Worm (Caenorhabditis elegans) whole organism, L1 larva: ENCODE data around the gene R09A8.1.

Experiments
- C16A3.4 ChIP-seq: fragments of 150-350 bp; optimal IDR thresholded peaks from 2 replicates; lab custom pipeline; 2014; ENCODE audit warnings: missing biosample characterization, missing genetic modification characterization
- C34B4.2 ChIP-seq: sonication (generic microtip); optimal IDR thresholded peaks from 2 replicates; lab custom pipeline; 2017; ENCODE audit warnings: mild to moderate bottlenecking, missing genetic modification characterization, missing compliant biosample characterization
- blmp-1 ChIP-seq: fragments of 150-350 bp; optimal IDR thresholded peaks from 2 replicates; lab custom pipeline; 2014; ENCODE audit warnings: missing biosample characterization, missing genetic modification characterization
- ceh-63 ChIP-seq: fragments of 200-800 bp; sonication (Bioruptor generic); optimal IDR thresholded peaks from 2 replicates; lab custom pipeline; 2018; ENCODE audit warnings: mild to moderate bottlenecking, missing genetic modification characterization, missing compliant biosample characterization
- ceh-82 ChIP-seq, 3 experiments: fragments of 150-350 bp in 1 of 3; sonication (generic microtip) in 2 of 3; optimal IDR thresholded peaks; 2 replicates each; lab custom pipeline; 2014 to 2017; ENCODE audit warnings: missing biosample characterization in 3 of 3, missing genetic modification characterization in 3 of 3
- dpl-1 ChIP-seq, 3 experiments: fragments of 150-350 bp in 2 of 3; sonication (generic microtip) in 1 of 3; optimal IDR thresholded peaks; 2 replicates each; lab custom pipeline; 2014 to 2017; ENCODE audit warnings: missing biosample characterization in 3 of 3, missing genetic modification characterization in 3 of 3, missing genetic modification reagents in 3 of 3
- efl-1 ChIP-seq, 4 experiments: fragments of 150-350 bp; optimal IDR thresholded peaks in 3 of 4; peaks in 1 of 4; 1 replicate in 1 of 4; 2 replicates in 3 of 4; lab custom pipeline; 2014; ENCODE audit warnings: missing biosample characterization in 2 of 4, missing genetic modification characterization in 2 of 4, missing genetic modification reagents in 2 of 4
- egl-27 ChIP-seq, 2 experiments: fragments of 150-350 bp in 1 of 2; sonication (generic microtip); optimal IDR thresholded peaks; 3 replicates each; lab custom pipeline; 2017 to 2018; ENCODE audit warnings: missing biosample characterization in 2 of 2, missing genetic modification characterization in 2 of 2, missing genetic modification reagents in 2 of 2
- elt-2 ChIP-seq: sonication (generic microtip); optimal IDR thresholded peaks from 2 replicates; lab custom pipeline; 2016; ENCODE audit warnings: missing genetic modification characterization, mild to moderate bottlenecking, inconsistent platforms, missing compliant biosample characterization, missing genetic modification reagents
- fkh-10 ChIP-seq: sonication (generic microtip); optimal IDR thresholded peaks from 2 replicates; lab custom pipeline; 2017; ENCODE audit warnings: missing biosample characterization, missing genetic modification reagents, missing genetic modification characterization
- fos-1 ChIP-seq: fragments of 150-350 bp; optimal IDR thresholded peaks from 2 replicates; lab custom pipeline; 2014; ENCODE audit warnings: missing biosample characterization, missing genetic modification characterization
- hlh-4 ChIP-seq: sonication (generic microtip); optimal IDR thresholded peaks from 2 replicates; lab custom pipeline; 2016; ENCODE audit warnings: mild to moderate bottlenecking, missing genetic modification characterization, missing compliant biosample characterization
- irx-1 ChIP-seq: sonication (generic microtip); optimal IDR thresholded peaks from 2 replicates; lab custom pipeline; 2016; ENCODE audit warnings: missing genetic modification characterization, missing compliant biosample characterization
- isw-1 ChIP-seq: fragments of 200-800 bp; sonication (Bioruptor generic); IDR thresholded peaks from 2 replicates; pipeline ENCODE4 v1.3.6; 2022; ENCODE audit warnings: missing genetic modification characterization, missing compliant biosample characterization
- jun-1 ChIP-seq: fragments of 150-350 bp; optimal IDR thresholded peaks from 2 replicates; lab custom pipeline; 2014; ENCODE audit warnings: missing biosample characterization, missing genetic modification reagents, missing genetic modification characterization
- lin-14 ChIP-seq: fragments of 200-800 bp; sonication (Bioruptor generic); optimal IDR thresholded peaks from 2 replicates; lab custom pipeline; 2018; ENCODE audit warnings: mild to moderate bottlenecking, missing genetic modification characterization, moderate library complexity, missing compliant biosample characterization
- lin-35 ChIP-seq, 2 experiments: fragments of 150-350 bp; optimal IDR thresholded peaks; 2 replicates each; lab custom pipeline; 2014; ENCODE audit warnings: missing biosample characterization in 2 of 2, missing genetic modification characterization in 2 of 2, missing genetic modification reagents in 2 of 2
- lsy-2 ChIP-seq, 2 experiments: fragments of 150-350 bp; optimal IDR thresholded peaks; 2 replicates each; lab custom pipeline; 2014; ENCODE audit warnings: missing biosample characterization in 2 of 2, missing genetic modification characterization in 2 of 2
- mdl-1 ChIP-seq, 2 experiments: fragments of 150-350 bp; optimal IDR thresholded peaks; 2 replicates each; lab custom pipeline; 2014 to 2017; ENCODE audit warnings: missing biosample characterization in 2 of 2, missing genetic modification characterization in 2 of 2, inconsistent platforms in 1 of 2
- mep-1 ChIP-seq: fragments of 150-350 bp; optimal IDR thresholded peaks from 2 replicates; lab custom pipeline; 2014; ENCODE audit warnings: missing biosample characterization, missing genetic modification characterization
- nhr-11 ChIP-seq: fragments of 150-350 bp; optimal IDR thresholded peaks from 2 replicates; lab custom pipeline; 2014; ENCODE audit warnings: missing biosample characterization, missing genetic modification characterization
- nhr-19 ChIP-seq: fragments of 200-800 bp; sonication (Bioruptor generic); conservative IDR thresholded peaks from 2 replicates; pipeline ENCODE4 v1.3.6; 2022; ENCODE audit warnings: missing genetic modification characterization, missing compliant biosample characterization
- nhr-20 ChIP-seq: sonication (generic microtip); optimal IDR thresholded peaks from 2 replicates; lab custom pipeline; 2016; ENCODE audit warnings: mild to moderate bottlenecking, missing genetic modification characterization, missing compliant biosample characterization
- nhr-28 ChIP-seq: fragments of 150-350 bp; optimal IDR thresholded peaks from 2 replicates; lab custom pipeline; 2014; ENCODE audit warnings: missing biosample characterization, missing genetic modification characterization
- nhr-47 ChIP-seq: sonication (generic microtip); optimal IDR thresholded peaks from 2 replicates; lab custom pipeline; 2016; ENCODE audit warnings: mild to moderate bottlenecking, missing genetic modification characterization, moderate library complexity, missing compliant biosample characterization
- nhr-77 ChIP-seq: fragments of 150-350 bp; optimal IDR thresholded peaks from 2 replicates; lab custom pipeline; 2014; ENCODE audit warnings: missing biosample characterization, missing genetic modification characterization
- nhr-85 ChIP-seq: sonication (generic microtip); peaks from one replicate; lab custom pipeline; 2016; ENCODE audit warnings: missing genetic modification characterization, inconsistent platforms, missing compliant biosample characterization
- nhr-90 ChIP-seq: sonication (generic microtip); optimal IDR thresholded peaks from 2 replicates; lab custom pipeline; 2016; ENCODE audit warnings: mild to moderate bottlenecking, missing genetic modification characterization, missing compliant biosample characterization; ENCODE audit not compliant: poor library complexity
- skn-1 ChIP-seq: fragments of 150-350 bp; optimal IDR thresholded peaks from 2 replicates; lab custom pipeline; 2014; ENCODE audit warnings: missing biosample characterization, missing genetic modification characterization
- snu-23 ChIP-seq: sonication (generic microtip); optimal IDR thresholded peaks from 2 replicates; lab custom pipeline; 2016; ENCODE audit warnings: missing genetic modification characterization, missing compliant biosample characterization
- sox-4 ChIP-seq: sonication (generic microtip); optimal IDR thresholded peaks from 2 replicates; lab custom pipeline; 2016; ENCODE audit warnings: missing genetic modification characterization, missing compliant biosample characterization
- sptf-1 ChIP-seq: fragments of 150-350 bp; optimal IDR thresholded peaks from 2 replicates; lab custom pipeline; 2014; ENCODE audit warnings: missing biosample characterization, missing genetic modification characterization
- swsn-7 ChIP-seq: sonication (generic microtip); optimal IDR thresholded peaks from 2 replicates; lab custom pipeline; 2016; ENCODE audit warnings: missing genetic modification characterization, missing compliant biosample characterization
- tbx-2 ChIP-seq: sonication (generic microtip); optimal IDR thresholded peaks from 2 replicates; lab custom pipeline; 2016; ENCODE audit warnings: missing genetic modification characterization, missing compliant biosample characterization
- unc-130 ChIP-seq: fragments of 150-350 bp; optimal IDR thresholded peaks from 2 replicates; lab custom pipeline; 2017; ENCODE audit warnings: missing biosample characterization, missing genetic modification characterization, inconsistent platforms
- unc-30 ChIP-seq: sonication (generic microtip); optimal IDR thresholded peaks from 2 replicates; lab custom pipeline; 2017; ENCODE audit warnings: missing biosample characterization, missing genetic modification characterization
- unc-62 ChIP-seq: fragments of 150-350 bp; optimal IDR thresholded peaks from 2 replicates; lab custom pipeline; 2014; ENCODE audit warnings: missing biosample characterization, missing genetic modification reagents, missing genetic modification characterization
- unc-98 ChIP-seq: fragments of 200-800 bp; sonication (Bioruptor generic); IDR thresholded peaks from 2 replicates; pipeline ENCODE4 v1.3.6; 2022; ENCODE audit warnings: missing genetic modification characterization, missing compliant biosample characterization
- zag-1 ChIP-seq: fragments of 150-350 bp; optimal IDR thresholded peaks from 2 replicates; lab custom pipeline; 2014; ENCODE audit warnings: missing biosample characterization, missing genetic modification characterization

Gene R09A8.1

ce11 chrX:12635010-12635409 lies 21.5 kb downstream of the R09A8.1 start (continued):
- TF ChIP-seq snu-23 (GFP tag; lab: Kevin White, UChicago): peak; percentile 59
- peak; percentile 42 for TF ChIP-seq nhr-90 (tag; lab: Kevin White, UChicago)
- peak; percentile 40 for TF ChIP-seq skn-1 (tag; lab: Kevin White, UChicago)
- no peak for TF ChIP-seq ceh-82 (tag; optimal IDR thresholded peaks at IDR 0.05; lab: Kevin White, UChicago)
- peak; percentile 14 for TF ChIP-seq fos-1 (tag; lab: Kevin White, UChicago)
- no peak for TF ChIP-seq C34B4.2
- TF ChIP-seq nhr-85: peak; percentile 75
- TF ChIP-seq swsn-7 (tag; lab: Kevin White, UChicago): peak; percentile 33
- TF ChIP-seq unc-130 (tag; lab: Kevin White, UChicago): peak; percentile 7
- TF ChIP-seq lin-14 (GFP tag; lab: Kevin White, UChicago): peak; percentile 85
- TF ChIP-seq mdl-1 (tag; optimal IDR thresholded peaks at IDR 0.05; lab: Kevin White, UChicago): peak in 1 of 2 experiments; percentile 80
- TF ChIP-seq unc-30 (tag; lab: Kevin White, UChicago): no peak
- peak; percentile 73 for TF ChIP-seq blmp-1 (tag; lab: Kevin White, UChicago)
- TF ChIP-seq sox-4: no peak
- peak in 1 of 2 experiments; percentile 75 for TF ChIP-seq lsy-2 (tag; optimal IDR thresholded peaks at IDR 0.05; lab: Kevin White, UChicago)
- peak; percentile 13 for TF ChIP-seq tbx-2 (tag; lab: Kevin White, UChicago)
- TF ChIP-seq nhr-77 (tag; lab: Kevin White, UChicago): peak; percentile 76
- TF ChIP-seq nhr-20: peak; percentile 65
- TF ChIP-seq isw-1 (GFP tag; lab: Robert Waterston, UW): no peak
- no peak for TF ChIP-seq egl-27 (tag; optimal IDR thresholded peaks at IDR 0.05; lab: Kevin White, UChicago)
- peak; percentile 24 for TF ChIP-seq elt-2 (tag; lab: Kevin White, UChicago)
- peak; percentile 59 to 80 (median 76) for TF ChIP-seq dpl-1 (GFP tag; optimal IDR thresholded peaks at IDR 0.05; lab: Kevin White, UChicago)
- TF ChIP-seq efl-1 (optimal IDR thresholded peaks at IDR 0.05; lab: Kevin White, UChicago): peak; percentile 15 to 78
- peak; percentile 77 to 98 for TF ChIP-seq efl-1 (GFP tag; optimal IDR thresholded peaks at IDR 0.05 in 1 of 2; lab: Kevin White, UChicago)
- peak; percentile 62 for TF ChIP-seq C16A3.4 (tag; lab: Kevin White, UChicago)
- peak; percentile 32 for TF ChIP-seq nhr-47 (tag; lab: Kevin White, UChicago)

- TF ChIP-seq nhr-11 (tag; lab: Kevin White, UChicago) (no peak), lin-35 (GFP tag; optimal IDR thresholded peaks at IDR 0.05; lab: Kevin White, UChicago) (no peak)
These were observed 22.7 kb downstream of the R09A8.1 start for ce11 chrX:12636242-12636641.

ce11 chrX:12637978-12638377 lies 24.4 kb downstream of the R09A8.1 start:
- no peak for TF ChIP-seq unc-62
- TF ChIP-seq nhr-28 (tag; lab: Kevin White, UChicago): no peak
- no peak for TF ChIP-seq irx-1 (tag; lab: Kevin White, UChicago)
- TF ChIP-seq ceh-63 (GFP tag; lab: Kevin White, UChicago): no peak
- TF ChIP-seq unc-98 (GFP tag; lab: Robert Waterston, UW): no peak
- no peak for TF ChIP-seq nhr-77 (tag; lab: Kevin White, UChicago)
- TF ChIP-seq jun-1: no peak
- no peak for TF ChIP-seq mep-1 (tag; lab: Kevin White, UChicago)
- TF ChIP-seq tbx-2 (tag; lab: Kevin White, UChicago): no peak
- no peak for TF ChIP-seq isw-1 (GFP tag; lab: Robert Waterston, UW)
- no peak for TF ChIP-seq hlh-4 (tag; lab: Kevin White, UChicago)
- no peak for TF ChIP-seq skn-1 (tag; lab: Kevin White, UChicago)
- no peak for TF ChIP-seq zag-1 (tag; lab: Kevin White, UChicago)
- TF ChIP-seq sptf-1 (tag; lab: Kevin White, UChicago): no peak
- no peak for TF ChIP-seq lin-14 (GFP tag; lab: Kevin White, UChicago)
- TF ChIP-seq nhr-19 (GFP tag; lab: Robert Waterston, UW): no peak
- TF ChIP-seq fkh-10 (GFP tag; lab: Kevin White, UChicago): no peak
- no peak for TF ChIP-seq fos-1 (tag; lab: Kevin White, UChicago)
